Worm (Caenorhabditis elegans): ENCODE measurements around the gene mix-1.

DNA sequence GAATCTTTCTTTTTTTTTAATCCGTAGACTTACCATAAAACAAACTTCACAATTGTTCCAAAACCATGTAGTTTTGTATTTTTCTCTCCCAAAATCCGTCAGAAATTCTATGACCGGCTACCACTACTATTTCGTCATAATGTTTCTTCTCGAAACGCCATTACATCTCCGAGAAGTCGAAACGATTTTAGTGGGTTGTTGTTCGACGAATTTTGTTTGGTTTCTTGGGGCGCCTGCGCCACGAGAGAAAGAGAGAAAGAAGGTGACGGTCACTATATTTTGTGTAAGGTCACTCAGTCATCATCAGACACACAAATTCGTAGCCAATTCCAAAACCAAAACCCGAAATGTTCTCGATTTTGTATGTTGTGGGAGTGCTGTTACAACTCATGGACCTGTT, 63.1 kb downstream of the mix-1 start:
- TF ChIP-seq dao-5 (tag; optimal IDR thresholded peaks at IDR 0.05) (no peak), him-1 (tag; optimal IDR thresholded peaks at IDR 0.05) (no peak)

All from whole organism, L4/young adult.